Comparison of ENCODE assay signal across 5 fruit fly cellular contexts in the genomic region with DNA sequence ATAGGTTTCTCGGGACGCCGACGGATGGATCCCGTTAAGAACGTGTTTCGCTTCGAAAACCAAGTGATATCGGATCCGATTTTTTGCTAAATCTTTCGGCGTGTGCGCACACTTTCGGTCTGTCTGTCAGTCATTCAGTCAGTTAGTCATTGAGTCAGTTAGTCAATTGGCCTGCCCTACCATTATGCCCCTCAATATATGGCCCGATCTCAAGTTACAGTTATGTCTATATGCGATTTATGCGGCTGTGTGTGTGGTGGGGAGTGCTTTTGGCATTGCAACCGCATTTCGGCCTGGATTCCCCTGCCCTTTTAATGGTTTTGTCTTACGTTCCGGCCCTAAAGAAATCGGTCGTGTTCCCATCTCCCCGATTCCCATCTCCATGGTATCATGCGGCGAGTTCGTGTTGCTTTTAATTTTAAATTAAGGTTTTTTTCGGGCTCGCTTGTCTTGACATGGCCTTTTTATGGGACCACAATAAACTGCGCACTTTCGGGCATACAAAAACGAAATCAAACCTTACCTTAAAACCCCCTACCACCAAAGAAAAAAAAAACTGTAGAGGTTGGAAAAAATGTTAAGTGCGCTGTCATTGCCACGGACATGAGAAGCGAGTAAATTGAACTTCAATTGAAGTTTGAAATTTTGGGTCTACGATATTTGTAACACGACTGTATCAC.
TF ChIP-seq lines count a peak whose summit lies in the region.

No protein-coding gene starts in this region.

- TF ChIP-seq CTCF in whole organism, embryonic (GFP tag; optimal IDR thresholded peaks at IDR 0.05; lab: Kevin White, UChicago): no peak

TF ChIP-seq in whole organism, 6 proteins besides CTCF, POLR2A, EP300 and RAD21:
- no peak for TF ChIP-seq usp (GFP tag; optimal IDR thresholded peaks at IDR 0.05; lab: Kevin White, UChicago)
- no peak for TF ChIP-seq psq (optimal IDR thresholded peaks at IDR 0.05; lab: Kevin White, UChicago)
- TF ChIP-seq Dll (optimal IDR thresholded peaks at IDR 0.05; lab: Kevin White, UChicago): peak; percentile 10

TF ChIP-seq in whole organism, adult, 20 proteins besides CTCF, POLR2A, EP300 and RAD21:
- TF ChIP-seq CG11617 (GFP tag; optimal IDR thresholded peaks at IDR 0.05; lab: Kevin White, UChicago): no peak
- no peak for TF ChIP-seq pad (GFP tag; optimal IDR thresholded peaks at IDR 0.05; lab: Kevin White, UChicago)
- peak; percentile 73 for TF ChIP-seq tj (GFP tag; optimal IDR thresholded peaks at IDR 0.05; lab: Kevin White, UChicago)

TF ChIP-seq in whole organism, embryonic, 481 proteins besides CTCF, POLR2A, EP300 and RAD21:
- TF ChIP-seq Fer2 (tag; optimal IDR thresholded peaks at IDR 0.05; lab: Kevin White, UChicago): no peak
- peak; percentile 87 for TF ChIP-seq CG8281 (tag; optimal IDR thresholded peaks at IDR 0.05; lab: Kevin White, UChicago)
- TF ChIP-seq CG7987 (GFP tag; optimal IDR thresholded peaks at IDR 0.05; lab: Kevin White, UChicago): peak; percentile 82
- peak; percentile 76 for TF ChIP-seq sqz (GFP tag; optimal IDR thresholded peaks at IDR 0.05; lab: Kevin White, UChicago)
- peak; percentile 20 for TF ChIP-seq grn (GFP tag; optimal IDR thresholded peaks at IDR 0.05; lab: Kevin White, UChicago)
- TF ChIP-seq CG17361 (GFP tag; IDR thresholded peaks at IDR 0.05; lab: Robert Waterston, UW): no peak
- TF ChIP-seq Bgb (GFP tag; IDR thresholded peaks at IDR 0.05; lab: Robert Waterston, UW; ENCODE audit: partially characterized antibody): no peak
TF ChIP-seq in whole organism, embryonic: peak in this region for 4.

TF ChIP-seq in whole organism, prepupa, 60 proteins besides CTCF, POLR2A, EP300 and RAD21:
- TF ChIP-seq Met (GFP tag; optimal IDR thresholded peaks at IDR 0.05; lab: Kevin White, UChicago) (no peak), Hr39 (GFP tag; optimal IDR thresholded peaks at IDR 0.05; lab: Kevin White, UChicago) (no peak), svp (GFP tag; lab: Kevin White, UChicago) (peak; percentile 65), CG8632 (GFP tag; optimal IDR thresholded peaks at IDR 0.05; lab: Kevin White, UChicago) (no peak), CG8119 (GFP tag; IDR thresholded peaks at IDR 0.05; lab: Robert Waterston, UW) (no peak), ss (GFP tag; optimal IDR thresholded peaks at IDR 0.05; lab: Kevin White, UChicago) (no peak), CG6792 (GFP tag; optimal IDR thresholded peaks at IDR 0.05; lab: Kevin White, UChicago) (no peak), CG11762 (GFP tag; optimal IDR thresholded peaks at IDR 0.05; lab: Kevin White, UChicago; ENCODE audit: insufficient read depth) (no peak)

TF ChIP-seq in whole organism, wandering third instar larva, 38 proteins besides CTCF, POLR2A, EP300 and RAD21:
- TF ChIP-seq Rel (GFP tag; optimal IDR thresholded peaks at IDR 0.05; lab: Kevin White, UChicago) (no peak), Rel (tag; optimal IDR thresholded peaks at IDR 0.05; lab: Kevin White, UChicago) (peak; percentile 11), Mio (GFP tag; optimal IDR thresholded peaks at IDR 0.05; lab: Kevin White, UChicago) (no peak)
TF ChIP-seq in whole organism, wandering third instar larva: peak in this region for 1.
